Worm (Caenorhabditis elegans) whole organism, late embryonic: Measurements from ENCODE around the gene F31D5.7.

Experiments
- F13H6.1 ChIP-seq: sonication (generic microtip); optimal IDR thresholded peaks from 2 replicates; lab custom pipeline; 2016; ENCODE audit warnings: missing genetic modification characterization, missing compliant biosample characterization
- ama-1 ChIP-seq: fragments of 150-350 bp; optimal IDR thresholded peaks from 2 replicates; lab custom pipeline; 2014
- che-1 ChIP-seq: sonication (generic microtip); optimal IDR thresholded peaks from 2 replicates; lab custom pipeline; 2016; ENCODE audit warnings: mild to moderate bottlenecking, missing genetic modification characterization, missing compliant biosample characterization
- fax-1 ChIP-seq: sonication (generic microtip); optimal IDR thresholded peaks from 2 replicates; lab custom pipeline; 2016; ENCODE audit warnings: missing genotype, missing genetic modification characterization, missing compliant biosample characterization
- fkh-6 ChIP-seq: sonication (generic microtip); optimal IDR thresholded peaks from 2 replicates; lab custom pipeline; 2016; ENCODE audit warnings: missing genetic modification characterization, missing compliant biosample characterization
- nhr-11 ChIP-seq: fragments of 150-350 bp; optimal IDR thresholded peaks from 2 replicates; lab custom pipeline; 2014; ENCODE audit warnings: missing biosample characterization, missing genetic modification characterization
- ref-2 ChIP-seq: sonication (generic microtip); optimal IDR thresholded peaks from 2 replicates; lab custom pipeline; 2016; ENCODE audit warnings: missing genetic modification characterization, missing compliant biosample characterization
- sox-4 ChIP-seq: sonication (generic microtip); optimal IDR thresholded peaks from 2 replicates; lab custom pipeline; 2017; ENCODE audit warnings: mild to moderate bottlenecking, missing genetic modification characterization, inconsistent platforms, missing compliant biosample characterization

ce11 chrII:4229106-4229708 lies 18.0 kb downstream of the F31D5.7 start, which contains the start of gene C16A11.3:
- TF ChIP-seq ref-2 (no peak), fkh-6 (no peak), sox-4 (tag; lab: Kevin White, UChicago) (no peak), fax-1 (tag; lab: Kevin White, UChicago) (no peak), nhr-11 (no peak), che-1 (tag; lab: Kevin White, UChicago) (no peak), ama-1 (lab: Kevin White, UChicago) (no peak), F13H6.1 (tag; lab: Kevin White, UChicago) (no peak)
